Fruit fly (Drosophila melanogaster) S2 (cell line): ENCODE data around the gene CG15773.

Experiments used
- CG8478 ChIP-seq: fragments of >200 bp; optimal IDR thresholded peaks from 2 replicates; lab custom pipeline; 2018
- CTCF ChIP-seq, 2 experiments: fragments of >200 bp; optimal IDR thresholded peaks; 2 replicates each; lab custom pipeline; 2018

Gene CG15773

dm6 chrX:5776547-5776946, 44.0 kb downstream of the CG15773 start, which contains the start of gene CG42264:
Gene CG42264 (minus strand): TSS chrX:5776647.
- TF ChIP-seq CTCF (optimal IDR thresholded peaks at IDR 0.05; lab: Kevin White, UChicago): no peak
- TF ChIP-seq CG8478: no peak

- no peak for TF ChIP-seq CG8478
Measured at dm6 chrX:5781520-5781919, 49.0 kb downstream of the CG15773 start, which contains the start of gene CG3108. Gene CG3108 (minus strand): TSS chrX:5781620.

dm6 chrX:5783260-5784040, 50.9 kb downstream of the CG15773 start:
- TF ChIP-seq CTCF (optimal IDR thresholded peaks at IDR 0.05; lab: Kevin White, UChicago) (no peak), CG8478 (no peak)
